Fruit fly (Drosophila melanogaster) whole organism, embryonic: ENCODE data around the gene a10.

Experiments used
- Adf1 ChIP-seq: fragments of 200-800 bp; sonication (Bioruptor generic); IDR thresholded peaks from 2 replicates; pipeline ENCODE4 v1.3.6; 2022; ENCODE audit warnings: missing biosample characterization, missing genetic modification characterization
- Atf3 ChIP-seq: fragments of 200-800 bp; sonication (Bioruptor generic); optimal IDR thresholded peaks from 3 replicates; lab custom pipeline; 2016; ENCODE audit warnings: missing biosample characterization, missing genetic modification characterization
- CG12659 ChIP-seq: fragments of 200-800 bp; sonication (Bioruptor generic); optimal IDR thresholded peaks from 3 replicates; lab custom pipeline; 2017; ENCODE audit warnings: mild to moderate bottlenecking, missing biosample characterization, missing genetic modification reagents, missing genetic modification characterization
- CG12744 ChIP-seq: fragments of 200-800 bp; sonication (Bioruptor generic); optimal IDR thresholded peaks from 2 replicates; lab custom pipeline; 2016; ENCODE audit warnings: missing biosample characterization, missing genetic modification characterization
- CG12942 ChIP-seq: fragments of 200-800 bp; sonication (Bioruptor generic); optimal IDR thresholded peaks from 3 replicates; lab custom pipeline; 2016; ENCODE audit warnings: missing biosample characterization, missing genetic modification characterization
- CG17328 ChIP-seq: fragments of 200-800 bp; sonication (Bioruptor generic); IDR thresholded peaks from 2 replicates; pipeline ENCODE4 v1.3.6; 2022; ENCODE audit warnings: missing biosample characterization, missing genetic modification characterization
- CG17912 ChIP-seq: fragments of 200-800 bp; sonication (Bioruptor generic); optimal IDR thresholded peaks from 2 replicates; lab custom pipeline; 2018; ENCODE audit warnings: missing biosample characterization, mild to moderate bottlenecking, missing genetic modification characterization
- CG18262 ChIP-seq: fragments of 200-800 bp; optimal IDR thresholded peaks from 3 replicates; lab custom pipeline; 2019; ENCODE audit warnings: missing biosample characterization, mild to moderate bottlenecking, missing genetic modification characterization, moderate library complexity
- CG18619 ChIP-seq: fragments of 200-800 bp; sonication (Bioruptor generic); optimal IDR thresholded peaks from 3 replicates; lab custom pipeline; 2017; ENCODE audit warnings: missing biosample characterization, mild to moderate bottlenecking, missing genetic modification characterization
- CG31365 ChIP-seq: fragments of 200-800 bp; sonication (Bioruptor generic); optimal IDR thresholded peaks from 2 replicates; lab custom pipeline; 2018; ENCODE audit warnings: missing biosample characterization, mild to moderate bottlenecking, missing genetic modification characterization
- CG3838 ChIP-seq: fragments of 200-800 bp; sonication (Bioruptor generic); optimal IDR thresholded peaks from 3 replicates; lab custom pipeline; 2016; ENCODE audit warnings: missing biosample characterization, missing genetic modification characterization
- CG43689 ChIP-seq: fragments of 200-800 bp; sonication (Bioruptor generic); IDR thresholded peaks from 2 replicates; pipeline ENCODE4 v1.3.6; 2022; ENCODE audit warnings: missing biosample characterization, missing genetic modification characterization
- CG4854 ChIP-seq: fragments of 200-800 bp; sonication (Bioruptor generic); optimal IDR thresholded peaks from 2 replicates; lab custom pipeline; 2016; ENCODE audit warnings: missing biosample characterization, missing genetic modification characterization, inconsistent platforms
- CG5180 ChIP-seq: fragments of 200-800 bp; sonication (Bioruptor generic); optimal IDR thresholded peaks from 3 replicates; lab custom pipeline; 2017; ENCODE audit warnings: missing biosample characterization, missing genetic modification characterization, mild to moderate bottlenecking, moderate library complexity, missing genetic modification reagents
- CG6654 ChIP-seq: fragments of 200-800 bp; sonication (Bioruptor generic); optimal IDR thresholded peaks from 2 replicates; lab custom pipeline; 2017; ENCODE audit warnings: missing biosample characterization, mild to moderate bottlenecking, missing genetic modification characterization
- CG9797 ChIP-seq: fragments of 200-800 bp; sonication (Bioruptor generic); optimal IDR thresholded peaks from 3 replicates; lab custom pipeline; 2018; ENCODE audit warnings: missing biosample characterization, mild to moderate bottlenecking, missing genetic modification characterization
- CHES-1-like ChIP-seq: fragments of 200-800 bp; sonication (Bioruptor generic); optimal IDR thresholded peaks from 2 replicates; lab custom pipeline; 2016; ENCODE audit warnings: missing biosample characterization, missing genetic modification characterization
- Dp ChIP-seq: fragments of 200-800 bp; sonication (Bioruptor generic); optimal IDR thresholded peaks from 2 replicates; lab custom pipeline; 2018; ENCODE audit warnings: missing biosample characterization, mild to moderate bottlenecking, missing genetic modification characterization, moderate library complexity
- E2f2 ChIP-seq: fragments of 200-800 bp; sonication (Bioruptor generic); IDR thresholded peaks from 2 replicates; pipeline ENCODE4 v1.3.6; 2022; ENCODE audit warnings: missing biosample characterization, missing genetic modification characterization
- Elba2 ChIP-seq: fragments of 200-800 bp; sonication (Bioruptor generic); optimal IDR thresholded peaks from 3 replicates; lab custom pipeline; 2016; ENCODE audit warnings: missing biosample characterization, missing genetic modification characterization
- Fer1 ChIP-seq: fragments of 200-800 bp; sonication (Bioruptor generic); optimal IDR thresholded peaks from 2 replicates; lab custom pipeline; 2017; ENCODE audit warnings: missing biosample characterization, mild to moderate bottlenecking, missing genetic modification characterization
- Fer2 ChIP-seq: fragments of 200-800 bp; sonication (Bioruptor generic); optimal IDR thresholded peaks from 2 replicates; lab custom pipeline; 2018; ENCODE audit warnings: missing biosample characterization, mild to moderate bottlenecking, missing genetic modification characterization, moderate library complexity
- HmgZ ChIP-seq: fragments of 200-800 bp; sonication (Bioruptor generic); optimal IDR thresholded peaks from 2 replicates; lab custom pipeline; 2018; ENCODE audit warnings: missing biosample characterization, mild to moderate bottlenecking, missing genetic modification characterization
- Hr3 ChIP-seq: fragments of 200-800 bp; sonication (Bioruptor generic); optimal IDR thresholded peaks from 3 replicates; lab custom pipeline; 2016; ENCODE audit warnings: missing biosample characterization, missing genetic modification characterization
- Meics ChIP-seq: fragments of 200-800 bp; sonication (Bioruptor generic); optimal IDR thresholded peaks from 2 replicates; lab custom pipeline; 2017; ENCODE audit warnings: missing biosample characterization, mild to moderate bottlenecking, missing genetic modification characterization
- Mes4 ChIP-seq: fragments of 200-800 bp; sonication (Bioruptor generic); optimal IDR thresholded peaks from 2 replicates; lab custom pipeline; 2016; ENCODE audit warnings: missing biosample characterization, missing genetic modification characterization
- Myb ChIP-seq: fragments of 200-800 bp; sonication (Bioruptor generic); optimal IDR thresholded peaks from 2 replicates; lab custom pipeline; 2016; ENCODE audit warnings: missing biosample characterization, missing genetic modification characterization
- NFAT ChIP-seq: fragments of 200-800 bp; sonication (Bioruptor generic); IDR thresholded peaks from 2 replicates; pipeline ENCODE4 v1.3.6; 2022; ENCODE audit warnings: missing biosample characterization, missing genetic modification characterization
- Pdp1 ChIP-seq, 2 experiments: fragments of 200-800 bp; sonication (Bioruptor generic); optimal IDR thresholded peaks; 3 replicates each; lab custom pipeline; 2016; ENCODE audit warnings: missing biosample characterization in 2 of 2, missing genetic modification characterization in 2 of 2, mild to moderate bottlenecking in 1 of 2, moderate library complexity in 1 of 2
- Stat92E ChIP-seq, 3 experiments: fragments of >200 bp in 2 of 3; fragments of 200-800 bp in 1 of 3; sonication (Bioruptor generic) in 1 of 3; optimal IDR thresholded peaks; 2 replicates each; lab custom pipeline; 2017 to 2019; ENCODE audit warnings: missing biosample characterization in 3 of 3, missing genetic modification characterization in 3 of 3, mild to moderate bottlenecking in 1 of 3, moderate library complexity in 1 of 3
- ac ChIP-seq: fragments of 200-800 bp; sonication (Bioruptor generic); optimal IDR thresholded peaks from 3 replicates; lab custom pipeline; 2017; ENCODE audit warnings: missing biosample characterization, mild to moderate bottlenecking, missing genetic modification characterization
- chn ChIP-seq: fragments of 200-800 bp; sonication (Bioruptor generic); optimal IDR thresholded peaks from 2 replicates; lab custom pipeline; 2016; ENCODE audit warnings: missing biosample characterization, missing genetic modification characterization
- disco-r ChIP-seq: fragments of 200-800 bp; sonication (Bioruptor generic); optimal IDR thresholded peaks from 2 replicates; lab custom pipeline; 2016; ENCODE audit warnings: missing biosample characterization, missing genetic modification characterization
- ewg ChIP-seq: fragments of 200-800 bp; sonication (Bioruptor generic); optimal IDR thresholded peaks from 3 replicates; lab custom pipeline; 2017; ENCODE audit warnings: mild to moderate bottlenecking, missing biosample characterization, missing genetic modification reagents, missing genetic modification characterization
- fru ChIP-seq: fragments of >200 bp; optimal IDR thresholded peaks from 2 replicates; lab custom pipeline; 2017
- ftz-f1 ChIP-seq: fragments of 200-800 bp; sonication (Bioruptor generic); optimal IDR thresholded peaks from 2 replicates; lab custom pipeline; 2016; ENCODE audit warnings: missing biosample characterization, missing genetic modification characterization
- gce ChIP-seq: fragments of 200-800 bp; sonication (Bioruptor generic); IDR thresholded peaks from 3 replicates; pipeline ENCODE4 v1.3.6; 2022; ENCODE audit warnings: missing biosample characterization, missing genetic modification characterization
- gcm2 ChIP-seq: fragments of 200-800 bp; sonication (Bioruptor generic); optimal IDR thresholded peaks from 2 replicates; lab custom pipeline; 2016; ENCODE audit warnings: missing biosample characterization, missing genetic modification characterization
- gsb-n ChIP-seq: fragments of 200-800 bp; sonication (Bioruptor generic); optimal IDR thresholded peaks from 3 replicates; lab custom pipeline; 2018; ENCODE audit warnings: missing biosample characterization, mild to moderate bottlenecking, missing genetic modification characterization
- h ChIP-seq: fragments of >200 bp; optimal IDR thresholded peaks from 2 replicates; lab custom pipeline; 2017
- hkb ChIP-seq, 2 experiments: fragments of 200-800 bp in 1 of 2; fragments of >200 bp in 1 of 2; sonication (Bioruptor generic) in 1 of 2; IDR thresholded peaks in 1 of 2; optimal IDR thresholded peaks in 1 of 2; 2 replicates each; pipeline versions ENCODE4 v1.3.6 to Lab custom; 2017 to 2022; ENCODE audit warnings: missing biosample characterization in 1 of 2, missing genetic modification characterization in 1 of 2
- insv ChIP-seq, 2 experiments: fragments of 200-800 bp; sonication (Bioruptor generic); optimal IDR thresholded peaks; 3 replicates each; lab custom pipeline; 2016 to 2018; ENCODE audit warnings: missing biosample characterization in 2 of 2, missing genetic modification characterization in 2 of 2
- lola ChIP-seq, 3 experiments: fragments of >200 bp in 2 of 3; fragments of 200-800 bp in 1 of 3; sonication (Bioruptor generic) in 1 of 3; optimal IDR thresholded peaks; 2 replicates each; lab custom pipeline; 2017 to 2019; ENCODE audit warnings: missing biosample characterization in 3 of 3, missing genetic modification characterization in 3 of 3, mild to moderate bottlenecking in 1 of 3, moderate library complexity in 1 of 3
- nmo ChIP-seq: fragments of 200-800 bp; sonication (Bioruptor generic); optimal IDR thresholded peaks from 2 replicates; lab custom pipeline; 2018; ENCODE audit warnings: missing biosample characterization, mild to moderate bottlenecking, missing genetic modification characterization, moderate library complexity
- org-1 ChIP-seq: fragments of 200-800 bp; sonication (Bioruptor generic); optimal IDR thresholded peaks from 2 replicates; lab custom pipeline; 2017; ENCODE audit warnings: missing biosample characterization, missing genetic modification characterization
- pho ChIP-seq: fragments of 200-800 bp; sonication (Bioruptor generic); optimal IDR thresholded peaks from 2 replicates; lab custom pipeline; 2016; ENCODE audit warnings: missing biosample characterization, missing genetic modification characterization
- psq ChIP-seq: fragments of 200-800 bp; sonication (Bioruptor generic); optimal IDR thresholded peaks from 2 replicates; lab custom pipeline; 2017; ENCODE audit warnings: missing biosample characterization, missing genetic modification characterization
- run ChIP-seq: fragments of 200-800 bp; sonication (Bioruptor generic); optimal IDR thresholded peaks from 3 replicates; lab custom pipeline; 2018; ENCODE audit warnings: missing biosample characterization, mild to moderate bottlenecking, missing genetic modification characterization
- sd ChIP-seq: fragments of 200-800 bp; sonication (Bioruptor generic); optimal IDR thresholded peaks from 3 replicates; lab custom pipeline; 2018; ENCODE audit warnings: missing biosample characterization, mild to moderate bottlenecking, missing genetic modification characterization, moderate library complexity
- sisA ChIP-seq: fragments of 200-800 bp; sonication (Bioruptor generic); IDR thresholded peaks from 2 replicates; pipeline ENCODE4 v1.3.6; 2022; ENCODE audit warnings: missing biosample characterization, missing genetic modification characterization
- wek ChIP-seq: fragments of 200-800 bp; sonication (Bioruptor generic); optimal IDR thresholded peaks from 3 replicates; lab custom pipeline; 2018; ENCODE audit warnings: missing biosample characterization, mild to moderate bottlenecking, missing genetic modification characterization, moderate library complexity

Gene a10

dm6 chr3L:17044799-17045198 is 21.3 kb upstream of the a10 start, which contains the start of gene Pop5 (continued):
- TF ChIP-seq CG5180 (GFP tag; lab: Kevin White, UChicago) (no peak), Fer2 (tag; lab: Kevin White, UChicago) (no peak), CG4854 (GFP tag; lab: Kevin White, UChicago) (no peak), CG6654 (GFP tag; lab: Kevin White, UChicago) (no peak), wek (GFP tag; lab: Kevin White, UChicago) (peak; percentile 54), HmgZ (tag; lab: Kevin White, UChicago) (peak; percentile 58), Adf1 (GFP tag; lab: Robert Waterston, UW) (no peak), CG3838 (no peak), nmo (peak; percentile 35), Stat92E (GFP tag; optimal IDR thresholded peaks at IDR 0.05; lab: Kevin White, UChicago) (no peak), org-1 (GFP tag; lab: Kevin White, UChicago) (no peak), CG17912 (GFP tag; lab: Kevin White, UChicago) (peak; percentile 42), insv (GFP tag; optimal IDR thresholded peaks at IDR 0.05; lab: Kevin White, UChicago) (peak in 1 of 2 experiments; percentile 62), Fer1 (GFP tag; lab: Kevin White, UChicago) (peak; percentile 40), psq (no peak), gsb-n (tag; lab: Kevin White, UChicago) (no peak), gce (GFP tag; lab: Robert Waterston, UW) (no peak), Elba2 (GFP tag; lab: Kevin White, UChicago) (peak; percentile 73), Atf3 (GFP tag; lab: Kevin White, UChicago) (no peak), Mes4 (GFP tag; lab: Kevin White, UChicago) (peak; percentile 0), Meics (peak; percentile 30), Hr3 (GFP tag; lab: Kevin White, UChicago) (no peak), Dp (GFP tag; lab: Kevin White, UChicago) (peak; percentile 89), ewg (GFP tag; lab: Kevin White, UChicago) (no peak), sd (no peak), sisA (GFP tag; lab: Robert Waterston, UW) (no peak), lola (GFP tag; optimal IDR thresholded peaks at IDR 0.05; lab: Kevin White, UChicago) (no peak), h (no peak), CG12942 (GFP tag; lab: Kevin White, UChicago) (no peak), hkb (optimal IDR thresholded peaks at IDR 0.05; lab: Kevin White, UChicago) (no peak), hkb (GFP tag; IDR thresholded peaks at IDR 0.05; lab: Robert Waterston, UW) (0 out of 2 replicates have a peak, but pooled peaks have one; percentile 18), CG12659 (peak; percentile 36), ftz-f1 (GFP tag; lab: Kevin White, UChicago) (peak; percentile 27), pho (no peak), Pdp1 (GFP tag; optimal IDR thresholded peaks at IDR 0.05; lab: Kevin White, UChicago) (peak in 1 of 2 experiments; percentile 41), CG12744 (no peak), CG18262 (no peak), CHES-1-like (GFP tag; lab: Kevin White, UChicago) (no peak), NFAT (no peak), CG43689 (GFP tag; lab: Robert Waterston, UW) (no peak), ac (no peak), gcm2 (GFP tag; lab: Kevin White, UChicago) (no peak), CG18619 (GFP tag; lab: Kevin White, UChicago) (no peak), disco-r (no peak), CG31365 (tag; lab: Kevin White, UChicago) (no peak), run (no peak), chn (no peak), E2f2 (GFP tag; lab: Robert Waterston, UW) (peak; percentile 91), CG9797 (GFP tag; lab: Kevin White, UChicago) (peak; percentile 19), fru (lab: Kevin White, UChicago) (no peak), CG17328 (GFP tag; lab: Robert Waterston, UW) (no peak), Myb (GFP tag; lab: Kevin White, UChicago) (peak; percentile 81)
